Worm (Caenorhabditis elegans) whole organism, L2 larva: Measurements from ENCODE around the gene T28C12.15.
A peak's percentile ranks its signal among the peaks of the same experiment; 100 is the strongest.

ENCODE experiments used
- C34F6.9 ChIP-seq: fragments of 150-350 bp; optimal IDR thresholded peaks from 2 replicates; lab custom pipeline; 2014; ENCODE audit warnings: missing biosample characterization, missing genetic modification characterization
- F13H6.1 ChIP-seq: sonication (generic microtip); optimal IDR thresholded peaks from 2 replicates; lab custom pipeline; 2016; ENCODE audit warnings: missing genetic modification characterization, missing compliant biosample characterization
- R02D3.7 ChIP-seq: fragments of 150-350 bp; optimal IDR thresholded peaks from 2 replicates; lab custom pipeline; 2014; ENCODE audit warnings: missing biosample characterization, missing genetic modification characterization
- Y55F3AM.14 ChIP-seq: fragments of 200-800 bp; sonication (Bioruptor generic); optimal IDR thresholded peaks from 2 replicates; lab custom pipeline; 2018; ENCODE audit warnings: mild to moderate bottlenecking, missing genetic modification characterization, missing compliant biosample characterization
- ama-1 ChIP-seq: fragments of 150-350 bp; optimal IDR thresholded peaks from 2 replicates; lab custom pipeline; 2018; ENCODE audit warnings: inconsistent platforms
- blmp-1 ChIP-seq: sonication (generic microtip); optimal IDR thresholded peaks from 2 replicates; lab custom pipeline; 2017; ENCODE audit warnings: missing genetic modification characterization, mild to moderate bottlenecking, missing compliant biosample characterization, antibody characterized with exemption, moderate library complexity; ENCODE audit not compliant: insufficient read depth
- ceh-82 ChIP-seq: fragments of 150-350 bp; optimal IDR thresholded peaks from 2 replicates; lab custom pipeline; 2014; ENCODE audit warnings: missing biosample characterization, missing genetic modification characterization
- egl-27 ChIP-seq: sonication (generic microtip); optimal IDR thresholded peaks from 3 replicates; lab custom pipeline; 2017; ENCODE audit warnings: missing biosample characterization, missing genetic modification reagents, missing genetic modification characterization
- elt-1 ChIP-seq: fragments of 150-350 bp; optimal IDR thresholded peaks from 2 replicates; lab custom pipeline; 2014; ENCODE audit warnings: missing biosample characterization, missing genetic modification characterization
- fos-1 ChIP-seq: fragments of 150-350 bp; optimal IDR thresholded peaks from 2 replicates; lab custom pipeline; 2014; ENCODE audit warnings: missing biosample characterization, missing genetic modification characterization
- gmeb-1 ChIP-seq: fragments of 150-350 bp; optimal IDR thresholded peaks from 2 replicates; lab custom pipeline; 2014; ENCODE audit warnings: missing biosample characterization, missing genetic modification characterization
- lin-39 ChIP-seq: fragments of 150-350 bp; optimal IDR thresholded peaks from 2 replicates; lab custom pipeline; 2014; ENCODE audit warnings: missing biosample characterization, missing genetic modification reagents, missing genetic modification characterization
- lsy-2 ChIP-seq, 2 experiments: fragments of 150-350 bp in 1 of 2; sonication (generic microtip) in 1 of 2; optimal IDR thresholded peaks; 2 replicates each; lab custom pipeline; 2014 to 2017; ENCODE audit warnings: missing biosample characterization in 2 of 2, missing genetic modification characterization in 2 of 2
- nhr-129 ChIP-seq: fragments of 150-350 bp; optimal IDR thresholded peaks from 2 replicates; lab custom pipeline; 2014; ENCODE audit warnings: missing biosample characterization, missing genetic modification characterization
- nhr-21 ChIP-seq: fragments of 150-350 bp; optimal IDR thresholded peaks from 2 replicates; lab custom pipeline; 2014; ENCODE audit warnings: missing biosample characterization, missing genetic modification characterization
- nhr-23 ChIP-seq: fragments of 150-350 bp; optimal IDR thresholded peaks from 2 replicates; lab custom pipeline; 2014; ENCODE audit warnings: missing biosample characterization, missing genetic modification reagents, missing genetic modification characterization
- nhr-25 ChIP-seq: fragments of 150-350 bp; sonication (generic microtip); optimal IDR thresholded peaks from 3 replicates; lab custom pipeline; 2014; ENCODE audit warnings: missing biosample characterization, missing genetic modification characterization
- peb-1 ChIP-seq: fragments of 150-350 bp; optimal IDR thresholded peaks from 2 replicates; lab custom pipeline; 2014; ENCODE audit warnings: missing biosample characterization, missing genetic modification characterization
- sem-4 ChIP-seq: fragments of 150-350 bp; optimal IDR thresholded peaks from 2 replicates; lab custom pipeline; 2014; ENCODE audit warnings: missing biosample characterization, missing genetic modification reagents, missing genetic modification characterization
- sma-3 ChIP-seq: sonication (generic microtip); optimal IDR thresholded peaks from 2 replicates; lab custom pipeline; 2016; ENCODE audit warnings: missing genetic modification reagents, missing genetic modification characterization, missing compliant biosample characterization
- sma-9 ChIP-seq, 2 experiments: fragments of 150-350 bp in 1 of 2; sonication (generic microtip) in 1 of 2; optimal IDR thresholded peaks; 2 replicates each; lab custom pipeline; 2014 to 2016; ENCODE audit warnings: missing genetic modification characterization in 2 of 2, mild to moderate bottlenecking in 1 of 2, missing biosample characterization in 1 of 2, missing compliant biosample characterization in 1 of 2, missing genetic modification reagents in 1 of 2, moderate library complexity in 1 of 2
- snpc-4 ChIP-seq: fragments of 150-350 bp; optimal IDR thresholded peaks from 2 replicates; lab custom pipeline; 2014; ENCODE audit warnings: missing biosample characterization, missing genetic modification characterization
- zag-1 ChIP-seq: fragments of 150-350 bp; optimal IDR thresholded peaks from 2 replicates; lab custom pipeline; 2014; ENCODE audit warnings: missing biosample characterization, missing genetic modification characterization

T28C12.15 gene

DNA sequence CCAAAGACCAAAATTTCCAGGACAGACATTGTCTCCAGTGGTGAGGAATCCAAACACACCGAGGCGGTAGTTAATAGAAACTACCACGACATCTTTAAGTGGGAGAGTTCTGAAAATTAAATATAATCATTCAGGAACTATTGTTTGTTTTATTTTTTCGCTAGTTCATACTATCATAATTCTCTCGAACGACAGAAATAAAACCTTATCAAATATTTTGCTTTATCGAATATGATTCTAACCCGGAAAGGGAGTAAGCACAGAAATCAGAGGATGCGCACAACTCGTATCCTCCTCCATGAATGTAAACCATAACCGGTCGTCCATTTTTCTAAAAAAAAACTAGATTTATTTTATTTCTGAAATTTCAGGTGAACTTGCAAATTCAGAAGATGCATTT is 43.2 kb upstream of the T28C12.15 start:
- peak; percentile 39 for TF ChIP-seq fos-1 (tag; lab: Kevin White, UChicago)
- no peak for TF ChIP-seq zag-1 (tag; lab: Kevin White, UChicago)
- TF ChIP-seq, all 48 proteins: peak for 1

DNA sequence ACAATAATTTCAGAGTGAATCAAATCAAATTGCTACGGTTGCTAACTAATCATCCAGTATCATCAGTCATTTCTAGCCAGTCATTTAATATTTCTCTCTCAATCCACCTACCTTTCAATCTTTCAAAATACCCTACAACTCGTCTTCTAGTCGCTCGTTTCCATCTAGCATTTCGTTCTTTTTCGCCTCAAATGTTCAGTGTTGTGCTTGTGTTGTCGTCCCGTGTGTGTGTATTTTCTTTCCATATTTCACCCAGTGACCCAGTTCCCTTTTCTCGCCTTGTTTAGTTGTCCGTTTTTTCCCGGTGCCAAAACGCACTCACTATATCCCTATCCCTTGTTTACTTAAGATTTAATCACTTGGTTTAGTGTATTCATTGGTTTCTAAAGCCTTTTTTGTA is 40.1 kb upstream of the T28C12.15 start:
- TF ChIP-seq lsy-2 (tag; optimal IDR thresholded peaks at IDR 0.05; lab: Kevin White, UChicago): no peak
- no peak for TF ChIP-seq ama-1
- no peak for TF ChIP-seq lin-39 (tag; lab: Kevin White, UChicago)
- TF ChIP-seq, all 48 proteins: peak for 0

DNA sequence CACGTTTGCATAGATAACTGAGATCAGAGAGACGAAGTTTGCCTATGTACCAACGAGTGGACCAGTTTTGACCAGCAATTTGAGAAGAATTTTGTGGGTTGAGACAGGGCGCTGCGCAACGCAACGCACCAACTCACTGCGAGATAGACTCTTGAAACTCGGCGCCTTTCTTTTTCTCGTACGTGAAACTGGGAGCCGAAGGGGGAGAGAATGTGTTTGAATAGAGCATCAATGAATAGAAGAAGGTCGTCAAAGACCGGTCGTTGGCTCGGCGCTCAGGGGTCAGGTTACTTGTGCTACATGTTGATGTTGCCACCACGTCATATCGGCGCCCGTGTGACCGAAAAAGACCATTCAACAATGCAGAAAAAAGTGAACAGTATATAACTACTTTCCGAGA is 37.9 kb upstream of the T28C12.15 start:
- TF ChIP-seq nhr-129 (tag; lab: Kevin White, UChicago) (no peak), F13H6.1 (tag; lab: Kevin White, UChicago) (peak; percentile 92)
- TF ChIP-seq, all 48 proteins: peak for 1

DNA sequence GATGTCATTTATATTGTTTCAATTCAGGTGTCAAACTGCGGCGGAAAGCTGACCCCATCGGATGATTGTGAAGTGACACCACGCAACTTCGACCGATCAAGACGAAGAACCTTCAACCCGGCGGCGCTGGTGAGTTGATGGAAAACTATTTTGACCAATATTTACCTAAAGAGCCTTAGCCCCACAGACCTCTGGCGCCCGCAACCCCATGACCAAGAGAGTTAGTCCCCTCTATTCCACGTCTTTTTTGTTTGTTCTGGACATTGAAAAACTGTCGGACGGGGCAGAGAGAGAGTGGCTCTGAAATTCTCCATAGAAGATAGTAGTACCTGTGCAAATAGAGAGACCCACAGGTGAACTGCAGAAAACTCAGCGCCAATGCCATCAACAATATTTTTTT is 37.1 kb upstream of the T28C12.15 start:
- TF ChIP-seq snpc-4 (tag; lab: Kevin White, UChicago): no peak
- TF ChIP-seq nhr-129 (tag; lab: Kevin White, UChicago): peak; percentile 34
- peak; percentile 62 for TF ChIP-seq F13H6.1 (tag; lab: Kevin White, UChicago)
- TF ChIP-seq, all 48 proteins: peak for 2

DNA sequence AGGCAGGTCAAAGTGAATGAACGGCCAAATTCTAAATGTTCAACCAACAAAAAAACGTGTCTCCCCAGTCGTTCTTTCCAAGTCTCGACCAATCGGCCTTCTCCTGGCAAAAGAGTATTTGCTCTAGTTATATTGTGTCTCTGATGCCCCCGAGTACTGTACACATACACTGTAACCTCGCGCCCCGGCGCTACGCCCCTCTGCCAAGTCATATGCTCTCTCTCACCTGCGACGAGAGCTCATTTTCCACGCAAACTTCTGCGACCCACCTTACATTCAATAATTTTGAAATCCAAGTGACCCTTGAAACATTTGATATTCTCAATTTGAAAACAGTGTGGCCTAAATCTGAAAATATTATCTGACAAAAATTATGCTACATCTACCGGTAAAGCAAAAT is 35.7 kb upstream of the T28C12.15 start:
- TF ChIP-seq blmp-1 (tag; lab: Kevin White, UChicago) (no peak), C34F6.9 (no peak), nhr-129 (tag; lab: Kevin White, UChicago) (peak; percentile 14), F13H6.1 (tag; lab: Kevin White, UChicago) (peak; percentile 83), peb-1 (tag; lab: Kevin White, UChicago) (no peak), sma-3 (GFP tag; lab: Kevin White, UChicago) (no peak), nhr-23 (tag; lab: Kevin White, UChicago) (no peak), egl-27 (tag; lab: Kevin White, UChicago) (no peak), lin-39 (tag; lab: Kevin White, UChicago) (no peak)

DNA sequence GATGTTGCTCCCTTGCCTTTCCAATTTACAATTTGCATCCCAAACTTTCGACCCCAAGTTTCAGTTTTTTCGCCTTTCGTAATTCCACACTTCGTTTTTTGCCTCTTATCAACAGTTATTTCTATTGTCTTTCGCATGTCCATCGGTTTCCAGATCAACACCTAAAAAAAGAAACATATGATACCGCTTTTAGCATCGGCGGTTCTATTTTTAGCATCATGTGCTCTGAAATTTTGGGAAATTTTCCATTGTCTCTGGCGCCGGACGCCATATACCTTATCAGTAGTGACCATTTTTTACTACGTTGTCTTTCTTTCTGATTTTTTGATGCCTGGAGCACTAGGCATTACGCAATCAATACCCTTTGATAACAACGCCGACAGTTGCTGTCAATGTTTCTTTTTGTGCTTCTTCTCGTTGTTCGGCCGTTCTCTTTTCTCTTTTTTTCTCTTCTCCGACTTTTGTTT is 34.4 kb upstream of the T28C12.15 start, which contains the start of gene bcl-11:
bcl-11 (plus strand) TSS at position 51 of the 467 bp plus-strand sequence.
- TF ChIP-seq F13H6.1 (tag; lab: Kevin White, UChicago) (peak; percentile 86), gmeb-1 (peak; percentile 27), fos-1 (tag; lab: Kevin White, UChicago) (peak; percentile 40), sma-9 (GFP tag; optimal IDR thresholded peaks at IDR 0.05; lab: Kevin White, UChicago) (peak; percentile 19), sma-9 (tag; optimal IDR thresholded peaks at IDR 0.05; lab: Kevin White, UChicago) (no peak), Y55F3AM.14 (peak; percentile 94), R02D3.7 (tag; lab: Kevin White, UChicago) (no peak), sma-3 (GFP tag; lab: Kevin White, UChicago) (no peak), nhr-129 (tag; lab: Kevin White, UChicago) (peak; percentile 1), elt-1 (tag; lab: Kevin White, UChicago) (no peak)

DNA sequence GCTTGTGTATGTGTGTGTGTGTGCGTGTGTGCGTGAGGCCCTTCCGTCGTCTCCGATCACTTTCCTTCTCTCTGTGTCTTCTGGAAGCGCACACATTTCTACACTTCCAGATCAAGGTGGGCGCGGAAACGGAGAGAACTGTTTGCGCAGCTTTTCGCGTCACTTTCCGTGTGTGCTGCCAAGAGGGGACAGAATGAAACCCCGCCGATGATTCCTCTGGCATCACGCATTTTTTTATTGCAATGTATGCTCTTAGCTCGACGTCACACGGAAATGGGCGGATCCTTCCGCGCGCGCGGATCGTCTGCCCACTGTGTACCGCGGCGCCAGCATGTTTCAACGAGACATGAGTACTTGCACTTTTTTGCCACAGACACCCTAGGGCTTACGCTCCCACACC is 33.8 kb upstream of the T28C12.15 start:
- peak; percentile 82 for TF ChIP-seq F13H6.1 (tag; lab: Kevin White, UChicago)
- no peak for TF ChIP-seq nhr-25 (tag; lab: Kevin White, UChicago)
- TF ChIP-seq, all 48 proteins: peak for 1

DNA sequence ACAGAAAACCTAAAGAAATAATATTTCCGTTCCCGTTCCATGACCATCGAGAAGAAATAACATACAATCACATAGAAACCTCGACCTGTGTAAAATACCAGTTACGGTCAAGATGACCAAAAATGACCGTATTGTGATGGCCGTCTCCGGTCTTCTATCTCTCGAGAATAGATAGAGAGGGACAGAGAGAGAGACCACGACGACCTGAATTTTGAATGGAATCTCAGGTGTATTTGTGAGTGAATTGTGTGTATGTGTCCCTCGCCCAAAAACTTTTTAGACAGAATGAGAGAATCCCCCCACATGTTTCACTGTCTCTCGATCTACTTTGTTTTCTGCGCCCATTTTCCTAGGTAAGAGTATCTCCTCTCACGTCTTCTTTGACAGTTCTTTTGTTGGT is 33.2 kb upstream of the T28C12.15 start:
- TF ChIP-seq ceh-82 (tag; lab: Kevin White, UChicago) (no peak), nhr-25 (tag; lab: Kevin White, UChicago) (peak; percentile 31), blmp-1 (tag; lab: Kevin White, UChicago) (peak; percentile 55), sma-3 (GFP tag; lab: Kevin White, UChicago) (no peak)

DNA sequence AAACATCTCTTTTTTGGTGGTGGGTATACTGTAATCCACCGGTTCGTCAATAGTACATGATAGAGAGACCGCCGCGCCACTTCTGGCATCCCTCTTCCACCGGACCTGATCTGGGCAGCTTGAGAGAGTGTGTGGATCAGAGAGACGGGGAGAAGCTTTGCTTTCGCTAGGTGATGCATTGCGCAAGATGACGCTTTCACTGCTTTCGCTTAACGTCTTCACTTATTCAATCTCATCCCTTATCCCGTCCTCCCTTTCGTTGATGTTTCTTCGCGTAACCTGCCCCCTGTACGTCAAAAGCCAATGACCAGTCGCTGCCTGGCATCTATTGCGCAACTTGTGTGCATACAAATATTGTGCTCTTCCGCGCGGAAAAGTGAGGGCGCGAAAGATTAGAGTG is 32.6 kb upstream of the T28C12.15 start:
- TF ChIP-seq lsy-2 (tag; optimal IDR thresholded peaks at IDR 0.05; lab: Kevin White, UChicago) (peak in 1 of 2 experiments; percentile 23), egl-27 (tag; lab: Kevin White, UChicago) (peak; percentile 29), peb-1 (tag; lab: Kevin White, UChicago) (peak; percentile 78), sem-4 (tag; lab: Kevin White, UChicago) (peak; percentile 49), blmp-1 (tag; lab: Kevin White, UChicago) (peak; percentile 100), snpc-4 (tag; lab: Kevin White, UChicago) (no peak), nhr-25 (tag; lab: Kevin White, UChicago) (peak; percentile 52), fos-1 (tag; lab: Kevin White, UChicago) (peak; percentile 21), F13H6.1 (tag; lab: Kevin White, UChicago) (peak; percentile 55), ceh-82 (tag; lab: Kevin White, UChicago) (no peak), nhr-21 (peak; percentile 81)
